Worm (Caenorhabditis elegans) whole organism, L4 larva: ENCODE measurements around the gene cpi-1.

Source experiments
- F10B5.3 ChIP-seq: sonication (generic microtip); optimal IDR thresholded peaks from 2 replicates; lab custom pipeline; 2016; ENCODE audit warnings: mild to moderate bottlenecking, missing genetic modification characterization, missing compliant biosample characterization
- Y5F2A.4 ChIP-seq: fragments of 200-800 bp; sonication (Bioruptor generic); optimal IDR thresholded peaks from 2 replicates; lab custom pipeline; 2018; ENCODE audit warnings: mild to moderate bottlenecking, missing genetic modification characterization, missing compliant biosample characterization
- aha-1 ChIP-seq: fragments of 150-350 bp; peaks from one replicate; lab custom pipeline; 2014; ENCODE audit warnings: missing biosample characterization, missing genetic modification characterization
- aly-2 ChIP-seq: sonication (generic microtip); optimal IDR thresholded peaks from 2 replicates; lab custom pipeline; 2018; ENCODE audit warnings: missing biosample characterization, missing genetic modification characterization
- ctbp-1 ChIP-seq: fragments of 200-800 bp; sonication (Bioruptor generic); IDR thresholded peaks from 2 replicates; pipeline ENCODE4 v1.3.6; 2022; ENCODE audit warnings: missing genetic modification reagents, missing genetic modification characterization, missing compliant biosample characterization
- daf-16 ChIP-seq, 3 experiments: sonication (generic microtip); optimal IDR thresholded peaks; 2 replicates each; lab custom pipeline; 2016 to 2017; ENCODE audit warnings: missing genetic modification characterization in 3 of 3, missing genetic modification reagents in 3 of 3, mild to moderate bottlenecking in 2 of 3, missing compliant biosample characterization in 2 of 3, missing biosample characterization in 1 of 3, moderate library complexity in 1 of 3
- daf-19 ChIP-seq: fragments of 200-800 bp; sonication (Bioruptor generic); conservative IDR thresholded peaks from 2 replicates; pipeline ENCODE4 v1.3.6; 2022; ENCODE audit warnings: missing genetic modification characterization, missing compliant biosample characterization
- dmd-6 ChIP-seq: fragments of 200-800 bp; sonication (Bioruptor generic); IDR thresholded peaks from 2 replicates; pipeline ENCODE4 v1.3.6; 2022; ENCODE audit warnings: missing genetic modification reagents, missing genetic modification characterization, missing compliant biosample characterization
- dmd-8 ChIP-seq: fragments of 200-800 bp; sonication (Bioruptor generic); IDR thresholded peaks from 2 replicates; pipeline ENCODE4 v1.3.6; 2022; ENCODE audit warnings: missing genetic modification characterization, missing compliant biosample characterization
- dpl-1 ChIP-seq: fragments of 150-350 bp; optimal IDR thresholded peaks from 2 replicates; lab custom pipeline; 2014; ENCODE audit warnings: missing biosample characterization, missing genetic modification reagents, missing genetic modification characterization
- dve-1 ChIP-seq: sonication (generic microtip); optimal IDR thresholded peaks from 2 replicates; lab custom pipeline; 2017; ENCODE audit warnings: antibody characterized with exemption, mild to moderate bottlenecking, missing genetic modification characterization, missing compliant biosample characterization; ENCODE audit not compliant: insufficient read depth
- egl-43 ChIP-seq: fragments of 200-800 bp; sonication (Bioruptor generic); IDR thresholded peaks from 2 replicates; pipeline ENCODE4 v1.3.6; 2022; ENCODE audit warnings: missing genetic modification reagents, missing genetic modification characterization, missing compliant biosample characterization
- fkh-10 ChIP-seq: fragments of 150-350 bp; optimal IDR thresholded peaks from 2 replicates; lab custom pipeline; 2014; ENCODE audit warnings: missing biosample characterization, missing genetic modification reagents, missing genetic modification characterization
- hif-1 ChIP-seq, 2 experiments: sonication (generic microtip); optimal IDR thresholded peaks; 2 replicates each; lab custom pipeline; 2016 to 2017; ENCODE audit warnings: missing compliant biosample characterization in 2 of 2, missing genetic modification characterization in 2 of 2, missing genetic modification reagents in 2 of 2, missing genotype in 2 of 2, mild to moderate bottlenecking in 1 of 2
- hlh-11 ChIP-seq: fragments of 200-800 bp; sonication (Bioruptor generic); optimal IDR thresholded peaks from 2 replicates; lab custom pipeline; 2018; ENCODE audit warnings: mild to moderate bottlenecking, missing genetic modification characterization, missing compliant biosample characterization
- lin-13 ChIP-seq: fragments of 150-350 bp; optimal IDR thresholded peaks from 2 replicates; lab custom pipeline; 2014; ENCODE audit warnings: missing biosample characterization, missing genetic modification reagents, missing genetic modification characterization
- lin-29 ChIP-seq: fragments of 200-800 bp; sonication (Bioruptor generic); IDR thresholded peaks from 2 replicates; pipeline ENCODE4 v1.3.6; 2022; ENCODE audit warnings: missing genetic modification reagents, missing genetic modification characterization, missing compliant biosample characterization
- lir-3 ChIP-seq: sonication (generic microtip); optimal IDR thresholded peaks from 2 replicates; lab custom pipeline; 2016; ENCODE audit warnings: mild to moderate bottlenecking, missing genetic modification characterization, missing compliant biosample characterization
- mdl-1 ChIP-seq, 2 experiments: fragments of 150-350 bp in 1 of 2; sonication (generic microtip) in 1 of 2; optimal IDR thresholded peaks; 2 replicates each; lab custom pipeline; 2014 to 2017; ENCODE audit warnings: missing biosample characterization in 2 of 2, missing genetic modification characterization in 2 of 2
- mep-1 ChIP-seq: fragments of 150-350 bp; sonication (generic microtip); optimal IDR thresholded peaks from 3 replicates; lab custom pipeline; 2014; ENCODE audit warnings: missing biosample characterization, missing genetic modification characterization
- nhr-10 ChIP-seq: fragments of 150-350 bp; optimal IDR thresholded peaks from 2 replicates; lab custom pipeline; 2014; ENCODE audit warnings: missing biosample characterization, missing genetic modification characterization
- nhr-111 ChIP-seq: fragments of 200-800 bp; sonication (Bioruptor generic); optimal IDR thresholded peaks from 2 replicates; lab custom pipeline; 2018; ENCODE audit warnings: mild to moderate bottlenecking, missing genetic modification characterization, missing compliant biosample characterization
- nhr-25 ChIP-seq: sonication (generic microtip); optimal IDR thresholded peaks from 2 replicates; lab custom pipeline; 2017; ENCODE audit warnings: missing genetic modification characterization, mild to moderate bottlenecking, missing compliant biosample characterization, antibody characterized with exemption, moderate library complexity, borderline replicate concordance; ENCODE audit not compliant: insufficient read depth
- nhr-28 ChIP-seq: fragments of 150-350 bp; optimal IDR thresholded peaks from 2 replicates; lab custom pipeline; 2014; ENCODE audit warnings: missing biosample characterization, missing genetic modification characterization
- nhr-6 ChIP-seq: fragments of 150-350 bp; optimal IDR thresholded peaks from 2 replicates; lab custom pipeline; 2014; ENCODE audit warnings: missing biosample characterization, missing genetic modification characterization
- nhr-77 ChIP-seq: fragments of 150-350 bp; optimal IDR thresholded peaks from 2 replicates; lab custom pipeline; 2014; ENCODE audit warnings: missing biosample characterization, missing genetic modification characterization
- pha-4 ChIP-seq, 2 experiments: fragments of 150-350 bp in 1 of 2; fragments of 200-800 bp in 1 of 2; sonication (Bioruptor generic) in 1 of 2; IDR thresholded peaks in 1 of 2; optimal IDR thresholded peaks in 1 of 2; 2 replicates each; pipeline versions ENCODE4 v1.3.6 to Lab custom; 2014 to 2022; ENCODE audit warnings: missing genetic modification characterization in 2 of 2, missing genetic modification reagents in 2 of 2, missing biosample characterization in 1 of 2, missing compliant biosample characterization in 1 of 2
- php-3 ChIP-seq: fragments of 200-800 bp; sonication (Bioruptor generic); IDR thresholded peaks from 2 replicates; pipeline ENCODE4 v1.3.6; 2022; ENCODE audit warnings: missing genetic modification reagents, missing genetic modification characterization, missing compliant biosample characterization
- pqm-1 ChIP-seq: sonication (generic microtip); optimal IDR thresholded peaks from 2 replicates; lab custom pipeline; 2017; ENCODE audit warnings: missing biosample characterization, missing genetic modification characterization
- set-16 ChIP-seq: fragments of 200-800 bp; sonication (Bioruptor generic); IDR thresholded peaks from 2 replicates; pipeline ENCODE4 v1.3.6; 2022; ENCODE audit warnings: missing genetic modification reagents, missing genetic modification characterization, missing compliant biosample characterization
- tag-97 ChIP-seq: fragments of 200-800 bp; sonication (Bioruptor generic); IDR thresholded peaks from 2 replicates; pipeline ENCODE4 v1.3.6; 2022; ENCODE audit warnings: missing genetic modification characterization, missing compliant biosample characterization
- unc-130 ChIP-seq: sonication (generic microtip); optimal IDR thresholded peaks from 2 replicates; lab custom pipeline; 2016; ENCODE audit warnings: missing genetic modification reagents, missing genetic modification characterization, missing compliant biosample characterization
- unc-62 ChIP-seq, 3 experiments: fragments of 150-350 bp in 1 of 3; sonication (generic microtip); optimal IDR thresholded peaks in 2 of 3; peaks in 1 of 3; 1 replicate in 1 of 3; 2 replicates in 2 of 3; lab custom pipeline; 2014 to 2017; ENCODE audit warnings: missing biosample characterization in 3 of 3, missing genetic modification characterization in 3 of 3, missing genetic modification reagents in 3 of 3, missing genotype in 1 of 3
- vab-7 ChIP-seq: fragments of 200-800 bp; sonication (Bioruptor generic); IDR thresholded peaks from 2 replicates; pipeline ENCODE4 v1.3.6; 2022; ENCODE audit warnings: missing genetic modification reagents, missing genetic modification characterization, missing compliant biosample characterization
- zfp-3 ChIP-seq: fragments of 200-800 bp; sonication (Bioruptor generic); conservative IDR thresholded peaks from 2 replicates; pipeline ENCODE4 v1.3.6; 2022; ENCODE audit warnings: missing genetic modification reagents, missing genetic modification characterization, missing compliant biosample characterization
- ztf-11 ChIP-seq: fragments of 150-350 bp; optimal IDR thresholded peaks from 2 replicates; lab custom pipeline; 2014; ENCODE audit warnings: missing biosample characterization, missing genetic modification characterization
- ztf-7 ChIP-seq: fragments of 150-350 bp; optimal IDR thresholded peaks from 2 replicates; lab custom pipeline; 2014; ENCODE audit warnings: missing biosample characterization, missing genetic modification characterization

Gene cpi-1

DNA sequence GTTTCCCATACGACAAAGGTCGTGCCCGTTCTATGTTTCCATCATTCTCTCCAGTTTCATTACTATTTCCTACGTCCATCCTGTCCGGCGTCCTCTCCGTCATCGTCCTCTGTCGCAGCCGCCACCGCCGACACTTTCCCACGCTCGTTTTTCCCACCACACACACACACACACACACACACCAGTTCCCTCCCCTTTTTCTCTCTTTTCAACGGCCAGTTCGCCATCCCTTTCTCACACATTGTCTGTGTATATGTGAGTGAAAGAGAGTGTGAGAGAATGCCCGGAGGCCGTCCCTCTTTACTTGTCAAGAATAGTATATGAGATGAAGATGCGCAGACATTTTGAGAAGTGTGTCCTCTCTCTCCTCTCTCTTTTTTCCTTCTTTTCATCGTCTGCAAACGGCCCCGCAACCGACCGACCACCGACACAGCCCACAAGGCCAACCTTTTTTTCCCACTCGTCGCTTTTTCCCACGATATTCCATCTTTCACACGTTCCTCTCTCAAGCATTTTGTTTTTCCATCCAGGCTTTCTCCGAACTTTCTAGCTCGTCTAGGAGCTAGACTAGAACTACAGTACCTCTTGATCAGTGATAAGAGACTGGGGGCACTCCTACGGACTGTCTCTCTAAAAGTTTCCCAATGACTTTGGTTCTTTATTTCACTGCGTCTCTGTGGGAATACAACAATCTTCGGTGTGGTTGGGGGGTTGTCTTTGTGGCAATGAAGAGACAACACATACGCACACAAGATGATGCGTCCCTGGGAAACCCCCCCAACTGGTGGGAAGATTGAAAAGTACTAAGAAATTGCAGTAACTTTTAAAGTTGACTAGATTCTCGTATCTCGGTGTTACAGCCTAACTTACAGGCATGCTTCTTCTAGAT is 3.8 kb upstream of the cpi-1 start (continued):
- TF ChIP-seq vab-7 (peak; percentile 49; the same call in 1 of the 2 replicates), mep-1 (tag; lab: Kevin White, UChicago) (peak; percentile 88), unc-62 (GFP tag; optimal IDR thresholded peaks at IDR 0.05 in 1 of 2; lab: Kevin White, UChicago) (peak in 1 of 2 experiments; percentile 99), unc-62 (tag; optimal IDR thresholded peaks at IDR 0.05; lab: Kevin White, UChicago) (no peak), lin-29 (GFP tag; lab: Robert Waterston, UW) (0 out of 2 replicates have a peak, but pooled peaks have one; percentile 24), nhr-28 (tag; lab: Kevin White, UChicago) (peak; percentile 93), egl-43 (peak; percentile 26; the same call in 1 of the 2 replicates), nhr-10 (peak; percentile 56), mdl-1 (tag; optimal IDR thresholded peaks at IDR 0.05; lab: Kevin White, UChicago) (peak; percentile 81 to 87), set-16 (GFP tag; lab: Robert Waterston, UW) (peak; percentile 61), fkh-10 (GFP tag; lab: Kevin White, UChicago) (no peak), ztf-11 (no peak), hif-1 (tag; optimal IDR thresholded peaks at IDR 0.05; lab: Kevin White, UChicago) (peak in 1 of 2 experiments; percentile 50), ctbp-1 (GFP tag; lab: Robert Waterston, UW) (peak; percentile 55; the same call in 1 of the 2 replicates), zfp-3 (GFP tag; lab: Robert Waterston, UW) (no peak), dmd-8 (GFP tag; lab: Robert Waterston, UW) (no peak), daf-19 (GFP tag; lab: Robert Waterston, UW) (no peak), F10B5.3 (peak; percentile 47), dmd-6 (GFP tag; lab: Robert Waterston, UW) (peak; percentile 93), nhr-77 (tag; lab: Kevin White, UChicago) (peak; percentile 41), ztf-7 (no peak), tag-97 (GFP tag; lab: Robert Waterston, UW) (0 out of 2 replicates have a peak, but pooled peaks have one; percentile 12), unc-130 (GFP tag; lab: Kevin White, UChicago) (no peak), nhr-111 (no peak), dpl-1 (GFP tag; lab: Kevin White, UChicago) (peak; percentile 50), aha-1 (peak; percentile 93)

DNA sequence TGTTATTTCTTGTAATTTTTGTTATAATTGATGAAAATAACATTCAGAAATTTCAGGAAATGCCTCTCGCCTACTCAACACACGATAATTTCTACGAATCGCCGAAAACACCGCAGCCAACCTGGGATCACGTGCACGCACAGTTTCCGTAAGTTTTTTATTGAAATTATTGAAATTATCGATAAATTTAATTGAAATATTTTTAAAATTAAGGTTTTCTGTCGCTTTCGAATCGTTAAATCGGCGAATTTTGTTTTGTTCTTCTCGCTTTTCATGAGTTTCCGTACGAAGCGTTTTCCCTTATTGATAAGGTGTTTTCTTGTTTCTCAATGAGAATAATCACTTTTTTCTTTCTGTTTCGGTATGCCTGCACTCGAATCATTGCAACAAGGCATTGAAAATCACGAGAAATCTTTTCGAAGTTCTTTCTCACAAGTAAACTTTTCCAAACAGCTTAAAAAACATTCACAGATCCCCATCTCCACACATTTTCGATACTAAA is 1.9 kb upstream of the cpi-1 start, which contains the start of gene lag-1:
TSS of gene lag-1 (plus strand) at position 51 of the 502 bp plus-strand sequence.
- no peak for TF ChIP-seq daf-16 (GFP tag; optimal IDR thresholded peaks at IDR 0.05; lab: Kevin White, UChicago)
- peak; percentile 61 for TF ChIP-seq daf-16 (tag; optimal IDR thresholded peaks at IDR 0.05; lab: Kevin White, UChicago)
- TF ChIP-seq nhr-28 (tag; lab: Kevin White, UChicago) = no peak
- TF ChIP-seq, all 104 proteins: peak for 1

DNA sequence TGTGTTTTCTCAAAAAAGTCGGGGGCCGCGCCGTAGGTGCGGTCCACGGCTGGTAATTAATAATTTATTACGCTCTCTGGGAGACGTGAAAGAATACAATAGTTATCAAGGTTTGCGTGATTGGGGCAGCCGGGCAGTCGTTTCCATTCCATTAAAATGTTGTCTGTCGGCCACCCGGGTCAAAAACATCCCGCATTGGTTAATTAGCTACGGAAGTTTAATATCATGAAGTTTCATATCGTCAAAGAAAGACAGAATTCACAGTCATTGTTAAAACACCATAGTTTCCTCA is 781 bp upstream of the cpi-1 start:
- no peak for TF ChIP-seq dve-1 (tag; lab: Kevin White, UChicago)
- TF ChIP-seq unc-62 (GFP tag; optimal IDR thresholded peaks at IDR 0.05 in 1 of 2; lab: Kevin White, UChicago) = peak in 1 of 2 experiments; percentile 57
- no peak for TF ChIP-seq unc-62 (tag; optimal IDR thresholded peaks at IDR 0.05; lab: Kevin White, UChicago)

DNA sequence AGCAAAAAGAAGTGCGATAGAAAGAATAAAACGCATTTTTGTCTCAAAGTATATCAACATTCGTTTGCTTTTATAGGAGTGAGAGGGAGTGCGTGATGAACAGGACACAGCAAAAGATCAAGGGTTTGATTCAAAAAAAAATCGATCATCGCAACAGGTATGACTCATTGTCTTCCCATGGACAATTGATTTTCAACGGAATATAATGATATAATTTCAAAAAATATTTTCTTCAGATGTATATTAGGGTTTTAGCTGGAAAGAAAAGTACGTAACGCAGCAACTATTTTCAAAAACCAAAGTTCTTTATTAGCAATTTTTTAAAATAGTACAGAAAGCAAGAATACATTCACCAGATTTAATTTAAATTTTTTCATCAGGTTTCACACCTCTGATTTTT is 1.2 kb downstream of the cpi-1 start, which contains the start of gene K08B4.7:
TSS of gene K08B4.7 (minus strand) at position 101 of the 400 bp plus-strand sequence.
- peak; percentile 7 for TF ChIP-seq nhr-28 (tag; lab: Kevin White, UChicago)
- TF ChIP-seq dve-1 (tag; lab: Kevin White, UChicago) = peak; percentile 3
- peak; percentile 34 for TF ChIP-seq aha-1
- no peak for TF ChIP-seq aly-2

DNA sequence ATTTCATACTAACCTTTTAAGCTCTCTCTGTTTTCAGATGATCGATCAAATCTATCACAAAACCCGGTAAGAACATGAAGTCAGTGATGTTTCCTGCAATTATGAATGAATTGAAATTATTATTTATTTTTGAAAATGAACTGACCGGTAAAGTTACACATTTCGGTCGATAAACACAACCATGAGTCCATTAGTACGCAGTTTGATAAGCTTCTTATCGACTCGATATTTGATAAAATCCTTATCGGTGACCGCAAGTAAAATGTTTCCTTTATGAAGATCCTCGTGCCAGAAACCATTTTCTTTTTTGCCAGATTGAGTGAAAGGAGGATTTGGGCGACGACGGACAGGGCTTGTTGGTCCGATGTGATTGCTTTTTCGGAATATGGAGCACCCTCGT is 7.0 kb downstream of the cpi-1 start:
- TF ChIP-seq dmd-6 (GFP tag; lab: Robert Waterston, UW) (peak; percentile 38; the same call in 1 of the 2 replicates), php-3 (no peak), daf-16 (GFP tag; optimal IDR thresholded peaks at IDR 0.05; lab: Kevin White, UChicago) (no peak), daf-16 (tag; optimal IDR thresholded peaks at IDR 0.05; lab: Kevin White, UChicago) (peak; percentile 78), pqm-1 (tag; lab: Kevin White, UChicago) (peak; percentile 54), lir-3 (tag; lab: Kevin White, UChicago) (no peak), nhr-28 (tag; lab: Kevin White, UChicago) (peak; percentile 52), pha-4 (GFP tag; IDR thresholded peaks at IDR 0.05; lab: Robert Waterston, UW) (no peak), pha-4 (tag; optimal IDR thresholded peaks at IDR 0.05; lab: Kevin White, UChicago) (no peak), hlh-11 (tag; lab: Kevin White, UChicago) (peak; percentile 31), aha-1 (no peak), dve-1 (tag; lab: Kevin White, UChicago) (peak; percentile 38), Y5F2A.4 (GFP tag; lab: Kevin White, UChicago) (no peak), nhr-6 (no peak), nhr-25 (tag; lab: Kevin White, UChicago) (no peak), lin-13 (no peak)
- TF ChIP-seq, all 104 proteins: peak for 6
